Worm (Caenorhabditis elegans) whole organism, L3 larva: ENCODE data around the gene F49C12.4.

ENCODE experiments used
- eor-1 ChIP-seq, 2 experiments: fragments of 150-350 bp; optimal IDR thresholded peaks; 2 replicates each; lab custom pipeline; 2014 to 2018; ENCODE audit warnings: missing biosample characterization in 2 of 2, missing genetic modification characterization in 2 of 2
- jun-1 ChIP-seq: fragments of 150-350 bp; optimal IDR thresholded peaks from 2 replicates; lab custom pipeline; 2014; ENCODE audit warnings: missing biosample characterization, missing genetic modification reagents, missing genetic modification characterization
- lin-39 ChIP-seq: fragments of 150-350 bp; optimal IDR thresholded peaks from 2 replicates; lab custom pipeline; 2018; ENCODE audit warnings: missing biosample characterization, missing genetic modification reagents, missing genetic modification characterization
- nhr-11 ChIP-seq: fragments of 150-350 bp; optimal IDR thresholded peaks from 2 replicates; lab custom pipeline; 2014; ENCODE audit warnings: missing biosample characterization, missing genetic modification characterization
- nhr-23 ChIP-seq: fragments of 150-350 bp; optimal IDR thresholded peaks from 2 replicates; lab custom pipeline; 2014; ENCODE audit warnings: missing biosample characterization, missing genetic modification reagents, missing genetic modification characterization
- nhr-67 ChIP-seq: fragments of 150-350 bp; optimal IDR thresholded peaks from 2 replicates; lab custom pipeline; 2014; ENCODE audit warnings: missing biosample characterization, missing genetic modification characterization
- nhr-76 ChIP-seq: fragments of 150-350 bp; sonication (generic microtip); optimal IDR thresholded peaks from 5 replicates; lab custom pipeline; 2014; ENCODE audit warnings: missing biosample characterization, missing genetic modification characterization
- ztf-11 ChIP-seq: fragments of 150-350 bp; optimal IDR thresholded peaks from 2 replicates; lab custom pipeline; 2014; ENCODE audit warnings: missing biosample characterization, missing genetic modification characterization

- no peak for TF ChIP-seq ztf-11
- TF ChIP-seq nhr-23 (tag; lab: Kevin White, UChicago), result no peak
- no peak for TF ChIP-seq lin-39 (tag; lab: Kevin White, UChicago)
- no peak for TF ChIP-seq eor-1 (tag; optimal IDR thresholded peaks at IDR 0.05; lab: Kevin White, UChicago)
- TF ChIP-seq nhr-11, result no peak
- no peak for TF ChIP-seq jun-1 (tag; lab: Kevin White, UChicago)
- TF ChIP-seq nhr-67, result no peak
- no peak for TF ChIP-seq nhr-76
Observed at ce11 chrIV:9308975-9309374, 5.1 kb upstream of the F49C12.4 start, which contains the start of gene F49C12.6.
